Fruit fly (Drosophila melanogaster) whole organism, embryonic: ENCODE data around the gene CG17593.

Source experiments
- Atf6 ChIP-seq: fragments of 200-800 bp; sonication (Bioruptor generic); IDR thresholded peaks from 2 replicates; pipeline ENCODE4 v1.3.6; 2022; ENCODE audit warnings: missing biosample characterization, missing genetic modification characterization
- CG10267 ChIP-seq: fragments of 200-800 bp; sonication (Bioruptor generic); optimal IDR thresholded peaks from 2 replicates; lab custom pipeline; 2018; ENCODE audit warnings: missing biosample characterization, mild to moderate bottlenecking, missing genetic modification characterization, moderate library complexity
- CG11398 ChIP-seq: fragments of 200-800 bp; sonication (Bioruptor generic); optimal IDR thresholded peaks from 2 replicates; lab custom pipeline; 2016; ENCODE audit warnings: missing biosample characterization, missing genetic modification characterization
- CG11695 ChIP-seq: fragments of 200-800 bp; sonication (Bioruptor generic); IDR thresholded peaks from 3 replicates; pipeline ENCODE4 v1.3.6; 2022; ENCODE audit warnings: missing biosample characterization, missing genetic modification characterization
- CG11723 ChIP-seq: fragments of 200-800 bp; sonication (Bioruptor generic); optimal IDR thresholded peaks from 2 replicates; lab custom pipeline; 2017; ENCODE audit warnings: missing biosample characterization, mild to moderate bottlenecking, missing genetic modification characterization
- CG12219 ChIP-seq: fragments of 200-800 bp; sonication (Bioruptor generic); optimal IDR thresholded peaks from 3 replicates; lab custom pipeline; 2018; ENCODE audit warnings: missing biosample characterization, mild to moderate bottlenecking, missing genetic modification characterization
- CG13424 ChIP-seq: fragments of 200-800 bp; sonication (Bioruptor generic); optimal IDR thresholded peaks from 2 replicates; lab custom pipeline; 2019; ENCODE audit warnings: missing biosample characterization, mild to moderate bottlenecking, missing genetic modification characterization, moderate library complexity
- CG13775 ChIP-seq: fragments of 200-800 bp; sonication (Bioruptor generic); optimal IDR thresholded peaks from 3 replicates; lab custom pipeline; 2017; ENCODE audit warnings: missing biosample characterization, mild to moderate bottlenecking, missing genetic modification characterization
- CG1647 ChIP-seq: fragments of 200-800 bp; sonication (Bioruptor generic); optimal IDR thresholded peaks from 3 replicates; lab custom pipeline; 2016; ENCODE audit warnings: missing biosample characterization, missing genetic modification characterization
- CG18262 ChIP-seq: fragments of 200-800 bp; optimal IDR thresholded peaks from 3 replicates; lab custom pipeline; 2019; ENCODE audit warnings: missing biosample characterization, mild to moderate bottlenecking, missing genetic modification characterization, moderate library complexity
- CG1832 ChIP-seq: fragments of 200-800 bp; sonication (Bioruptor generic); optimal IDR thresholded peaks from 2 replicates; lab custom pipeline; 2017; ENCODE audit warnings: missing biosample characterization, mild to moderate bottlenecking, missing genetic modification characterization, inconsistent platforms
- CG2202 ChIP-seq: fragments of 200-800 bp; sonication (Bioruptor generic); optimal IDR thresholded peaks from 2 replicates; lab custom pipeline; 2018; ENCODE audit warnings: missing biosample characterization, mild to moderate bottlenecking, missing genetic modification characterization
- CG30020 ChIP-seq: fragments of 200-800 bp; optimal IDR thresholded peaks from 2 replicates; lab custom pipeline; 2019; ENCODE audit warnings: missing biosample characterization, mild to moderate bottlenecking, missing genetic modification characterization, moderate library complexity
- CG42726 ChIP-seq: fragments of 200-800 bp; sonication (Bioruptor generic); IDR thresholded peaks from 2 replicates; pipeline ENCODE4 v1.3.6; 2022; ENCODE audit warnings: missing biosample characterization, missing genetic modification characterization; ENCODE audit not compliant: partially characterized antibody
- CG6689 ChIP-seq: fragments of 200-800 bp; sonication (Bioruptor generic); IDR thresholded peaks from 2 replicates; pipeline ENCODE4 v1.3.6; 2022; ENCODE audit warnings: missing biosample characterization, missing genetic modification characterization
- CG6813 ChIP-seq: fragments of 200-800 bp; sonication (Bioruptor generic); optimal IDR thresholded peaks from 2 replicates; lab custom pipeline; 2017; ENCODE audit warnings: missing biosample characterization, missing genetic modification characterization, mild to moderate bottlenecking, moderate library complexity, missing genetic modification reagents
- CG8290 ChIP-seq, 3 experiments: fragments of 200-800 bp; sonication (Bioruptor generic); optimal IDR thresholded peaks; 2 replicates each; lab custom pipeline; 2016 to 2019; ENCODE audit warnings: missing biosample characterization in 3 of 3, missing genetic modification characterization in 3 of 3, mild to moderate bottlenecking in 2 of 3, moderate library complexity in 1 of 3
- CG8765 ChIP-seq: fragments of 200-800 bp; sonication (Bioruptor generic); IDR thresholded peaks from 2 replicates; pipeline ENCODE4 v1.3.6; 2022; ENCODE audit warnings: missing biosample characterization, missing genetic modification characterization
- CTCF ChIP-seq: fragments of 200-800 bp; sonication (Bioruptor generic); optimal IDR thresholded peaks from 2 replicates; lab custom pipeline; 2017; ENCODE audit warnings: missing biosample characterization, mild to moderate bottlenecking, missing genetic modification characterization, moderate library complexity
- Chrac-16 ChIP-seq: fragments of 200-800 bp; sonication (Bioruptor generic); optimal IDR thresholded peaks from 3 replicates; lab custom pipeline; 2016; ENCODE audit warnings: missing biosample characterization, missing genetic modification characterization
- Dad ChIP-seq: fragments of 200-800 bp; sonication (Bioruptor generic); optimal IDR thresholded peaks from 3 replicates; lab custom pipeline; 2016; ENCODE audit warnings: missing biosample characterization, missing genetic modification characterization
- E2f1 ChIP-seq: fragments of 200-800 bp; sonication (Bioruptor generic); IDR thresholded peaks from 2 replicates; pipeline ENCODE4 v1.3.6; 2022; ENCODE audit warnings: missing biosample characterization, missing genetic modification characterization
- Fer2 ChIP-seq: fragments of 200-800 bp; sonication (Bioruptor generic); optimal IDR thresholded peaks from 2 replicates; lab custom pipeline; 2018; ENCODE audit warnings: missing biosample characterization, mild to moderate bottlenecking, missing genetic modification characterization, moderate library complexity
- Gug ChIP-seq: fragments of 200-800 bp; sonication (Bioruptor generic); IDR thresholded peaks from 4 replicates; pipeline ENCODE4 v1.3.6; 2022; ENCODE audit warnings: missing biosample characterization, missing genetic modification characterization
- Lhr ChIP-seq: fragments of 200-800 bp; sonication (Bioruptor generic); optimal IDR thresholded peaks from 3 replicates; lab custom pipeline; 2017; ENCODE audit warnings: mild to moderate bottlenecking, missing biosample characterization, missing genetic modification reagents, missing genetic modification characterization
- Mrtf ChIP-seq: fragments of 200-800 bp; sonication (Bioruptor generic); IDR thresholded peaks from 3 replicates; pipeline ENCODE4 v1.3.6; 2022; ENCODE audit warnings: missing biosample characterization, missing genetic modification characterization
- Myb ChIP-seq: fragments of 200-800 bp; sonication (Bioruptor generic); optimal IDR thresholded peaks from 2 replicates; lab custom pipeline; 2016; ENCODE audit warnings: missing biosample characterization, missing genetic modification characterization
- NfI ChIP-seq: fragments of 200-800 bp; sonication (Bioruptor generic); optimal IDR thresholded peaks from 3 replicates; lab custom pipeline; 2018; ENCODE audit warnings: missing biosample characterization, mild to moderate bottlenecking, missing genetic modification characterization, moderate library complexity
- Pdp1 ChIP-seq, 2 experiments: fragments of 200-800 bp; sonication (Bioruptor generic); optimal IDR thresholded peaks; 3 replicates each; lab custom pipeline; 2016; ENCODE audit warnings: missing biosample characterization in 2 of 2, missing genetic modification characterization in 2 of 2, mild to moderate bottlenecking in 1 of 2, moderate library complexity in 1 of 2
- ac ChIP-seq: fragments of 200-800 bp; sonication (Bioruptor generic); optimal IDR thresholded peaks from 3 replicates; lab custom pipeline; 2017; ENCODE audit warnings: missing biosample characterization, mild to moderate bottlenecking, missing genetic modification characterization
- ara ChIP-seq: fragments of 200-800 bp; sonication (Bioruptor generic); IDR thresholded peaks from 2 replicates; pipeline ENCODE4 v1.3.6; 2022; ENCODE audit warnings: missing biosample characterization, missing genetic modification characterization
- br ChIP-seq: fragments of >200 bp; optimal IDR thresholded peaks from 2 replicates; lab custom pipeline; 2017
- dimm ChIP-seq: fragments of 200-800 bp; sonication (Bioruptor generic); IDR thresholded peaks from 2 replicates; pipeline ENCODE4 v1.3.6; 2022; ENCODE audit warnings: missing biosample characterization, missing genetic modification characterization
- dmrt11E ChIP-seq: fragments of 200-800 bp; sonication (Bioruptor generic); optimal IDR thresholded peaks from 3 replicates; lab custom pipeline; 2018; ENCODE audit warnings: missing biosample characterization, mild to moderate bottlenecking, missing genetic modification characterization, moderate library complexity
- eve ChIP-seq, 2 experiments: fragments of >200 bp; optimal IDR thresholded peaks; 2 replicates each; lab custom pipeline; 2017; ENCODE audit warnings: missing biosample characterization in 2 of 2, missing genetic modification characterization in 2 of 2
- fru ChIP-seq: fragments of >200 bp; optimal IDR thresholded peaks from 2 replicates; lab custom pipeline; 2017
- ham ChIP-seq: fragments of 200-800 bp; sonication (Bioruptor generic); IDR thresholded peaks from 2 replicates; pipeline ENCODE4 v1.3.6; 2022; ENCODE audit warnings: missing biosample characterization, missing genetic modification characterization
- her ChIP-seq: fragments of 200-800 bp; sonication (Bioruptor generic); optimal IDR thresholded peaks from 2 replicates; lab custom pipeline; 2016; ENCODE audit warnings: missing biosample characterization, missing genetic modification characterization
- hkb ChIP-seq, 2 experiments: fragments of 200-800 bp in 1 of 2; fragments of >200 bp in 1 of 2; sonication (Bioruptor generic) in 1 of 2; IDR thresholded peaks in 1 of 2; optimal IDR thresholded peaks in 1 of 2; 2 replicates each; pipeline versions ENCODE4 v1.3.6 to Lab custom; 2017 to 2022; ENCODE audit warnings: missing biosample characterization in 1 of 2, missing genetic modification characterization in 1 of 2
- ind ChIP-seq: fragments of 200-800 bp; sonication (Bioruptor generic); optimal IDR thresholded peaks from 3 replicates; lab custom pipeline; 2016; ENCODE audit warnings: missing biosample characterization, missing genetic modification characterization
- kni ChIP-seq: fragments of 200-800 bp; sonication (Bioruptor generic); optimal IDR thresholded peaks from 3 replicates; lab custom pipeline; 2017; ENCODE audit warnings: mild to moderate bottlenecking, missing biosample characterization, missing genetic modification reagents, missing genetic modification characterization
- maf-S ChIP-seq: fragments of 200-800 bp; sonication (Bioruptor generic); optimal IDR thresholded peaks from 2 replicates; lab custom pipeline; 2016; ENCODE audit warnings: missing biosample characterization, missing genetic modification characterization
- mam ChIP-seq: fragments of 200-800 bp; sonication (Bioruptor generic); optimal IDR thresholded peaks from 3 replicates; lab custom pipeline; 2016; ENCODE audit warnings: missing biosample characterization, missing genetic modification characterization
- mirr ChIP-seq: fragments of 200-800 bp; sonication (Bioruptor generic); optimal IDR thresholded peaks from 3 replicates; lab custom pipeline; 2018; ENCODE audit warnings: missing biosample characterization, mild to moderate bottlenecking, missing genetic modification characterization
- shn ChIP-seq: fragments of 200-800 bp; sonication (Bioruptor generic); optimal IDR thresholded peaks from 3 replicates; lab custom pipeline; 2016; ENCODE audit warnings: missing biosample characterization, missing genetic modification characterization
- tll ChIP-seq, 2 experiments: fragments of 200-800 bp in 1 of 2; fragments of >200 bp in 1 of 2; sonication (Bioruptor generic) in 1 of 2; optimal IDR thresholded peaks; 2 replicates each; lab custom pipeline; 2017 to 2019; ENCODE audit warnings: missing biosample characterization in 2 of 2, missing genetic modification characterization in 2 of 2, mild to moderate bottlenecking in 1 of 2, moderate library complexity in 1 of 2
- twi ChIP-seq: fragments of 200-800 bp; optimal IDR thresholded peaks from 2 replicates; lab custom pipeline; 2019; ENCODE audit warnings: missing biosample characterization, mild to moderate bottlenecking, missing genetic modification characterization, moderate library complexity
- wek ChIP-seq: fragments of 200-800 bp; sonication (Bioruptor generic); optimal IDR thresholded peaks from 3 replicates; lab custom pipeline; 2018; ENCODE audit warnings: missing biosample characterization, mild to moderate bottlenecking, missing genetic modification characterization, moderate library complexity
- yki ChIP-seq: fragments of >200 bp; optimal IDR thresholded peaks from 3 replicates; lab custom pipeline; 2018
- zf30C ChIP-seq: fragments of 200-800 bp; sonication (Bioruptor generic); optimal IDR thresholded peaks from 3 replicates; lab custom pipeline; 2018; ENCODE audit warnings: missing biosample characterization, mild to moderate bottlenecking, missing genetic modification characterization

Gene CG17593

dm6 chr2L:3532973-3533525, 18.4 kb downstream of the CG17593 start (continued):
- TF ChIP-seq wek (GFP tag; lab: Kevin White, UChicago) (no peak), CG8290 (GFP tag; optimal IDR thresholded peaks at IDR 0.05; lab: Kevin White, UChicago) (no peak), CG8290 (tag; optimal IDR thresholded peaks at IDR 0.05; lab: Kevin White, UChicago) (no peak), mirr (GFP tag; lab: Kevin White, UChicago) (no peak), CG11398 (no peak), ind (GFP tag; lab: Kevin White, UChicago) (peak; percentile 37), CG11723 (GFP tag; lab: Kevin White, UChicago) (no peak), kni (GFP tag; lab: Kevin White, UChicago) (no peak), maf-S (peak; percentile 52), Myb (no peak), CG12219 (GFP tag; lab: Kevin White, UChicago) (no peak), zf30C (GFP tag; lab: Kevin White, UChicago) (peak; percentile 59), hkb (optimal IDR thresholded peaks at IDR 0.05; lab: Kevin White, UChicago) (no peak), hkb (GFP tag; IDR thresholded peaks at IDR 0.05; lab: Robert Waterston, UW) (0 out of 2 replicates have a peak, but pooled peaks have one; percentile 12), CG10267 (tag; lab: Kevin White, UChicago) (peak; percentile 36), br (no peak), Fer2 (tag; lab: Kevin White, UChicago) (no peak), her (GFP tag; lab: Kevin White, UChicago) (peak; percentile 15), Atf6 (no peak), fru (lab: Kevin White, UChicago) (no peak), Lhr (GFP tag; lab: Kevin White, UChicago) (peak; percentile 10), CG6689 (peak; percentile 65), CG6813 (peak; percentile 50), CG1832 (no peak), CG2202 (tag; lab: Kevin White, UChicago) (peak; percentile 53), NfI (no peak), CG30020 (tag; lab: Kevin White, UChicago) (no peak), CG18262 (tag; lab: Kevin White, UChicago) (peak; percentile 66), ara (peak; percentile 79), ham (no peak), Dad (GFP tag; lab: Kevin White, UChicago) (peak; percentile 15), mam (GFP tag; lab: Kevin White, UChicago) (no peak), Gug (GFP tag; lab: Robert Waterston, UW) (no peak; the same call in 3 of the 4 replicates), CG13424 (tag; lab: Kevin White, UChicago) (peak; percentile 4), CG8765 (GFP tag; lab: Robert Waterston, UW) (peak; percentile 84), CG42726 (GFP tag; lab: Robert Waterston, UW) (no peak), CTCF (GFP tag; lab: Kevin White, UChicago) (no peak), Pdp1 (GFP tag; optimal IDR thresholded peaks at IDR 0.05; lab: Kevin White, UChicago) (peak; percentile 45 to 59), CG13775 (GFP tag; lab: Kevin White, UChicago) (peak; percentile 57), E2f1 (GFP tag; lab: Robert Waterston, UW) (0 out of 2 replicates have a peak, but pooled peaks have one; percentile 22), twi (tag; lab: Kevin White, UChicago) (peak; percentile 43), dimm (0 out of 2 replicates have a peak, but pooled peaks have one; percentile 12), Chrac-16 (GFP tag; lab: Kevin White, UChicago) (peak; percentile 68), yki (lab: Kevin White, UChicago) (no peak), dmrt11E (tag; lab: Kevin White, UChicago) (peak; percentile 82), CG1647 (GFP tag; lab: Kevin White, UChicago) (peak; percentile 20), CG11695 (GFP tag; lab: Robert Waterston, UW) (no peak), tll (GFP tag; optimal IDR thresholded peaks at IDR 0.05; lab: Kevin White, UChicago) (peak; percentile 36 to 77), eve (GFP tag; optimal IDR thresholded peaks at IDR 0.05; lab: Kevin White, UChicago) (peak in 1 of 2 experiments; percentile 94), shn (peak; percentile 44), Mrtf (GFP tag; lab: Robert Waterston, UW) (0 out of 3 replicates have a peak, but pooled peaks have one; percentile 40), ac (GFP tag; lab: Kevin White, UChicago) (peak; percentile 73)
